Worm (Caenorhabditis elegans): Measurements from ENCODE around the gene srg-40.

Gene srg-40

DNA sequence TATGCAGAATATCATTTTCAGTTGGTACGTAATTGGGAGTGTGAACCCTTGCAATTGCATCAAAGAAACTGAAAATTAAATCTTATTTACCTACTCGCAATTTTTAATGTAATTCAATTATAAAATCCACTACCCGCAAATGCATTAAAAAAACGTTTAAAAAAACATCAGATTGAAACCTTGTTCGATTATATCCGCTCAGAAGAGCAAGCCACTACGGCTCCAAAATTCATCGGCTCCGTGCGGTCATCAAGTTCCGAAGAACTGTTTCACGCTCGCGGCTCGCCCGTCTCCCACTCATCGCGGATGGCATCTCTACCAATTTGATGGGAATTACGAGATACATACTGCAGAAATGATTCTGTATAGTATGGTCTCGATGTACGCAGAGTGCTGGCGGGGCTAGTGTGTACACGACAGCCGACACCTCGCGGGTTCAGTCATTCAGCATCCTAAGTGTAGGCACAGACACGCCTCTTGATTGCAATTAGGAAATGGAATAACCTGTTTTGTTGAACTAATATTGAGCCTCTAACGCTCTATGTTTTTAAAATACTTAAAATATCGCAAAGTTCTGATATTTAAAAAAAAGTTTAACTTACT is 11.1 kb upstream of the srg-40 start:
- peak; percentile 59 for TF ChIP-seq nhr-20 (tag; optimal IDR thresholded peaks at IDR 0.05)
- TF ChIP-seq nhr-85 (tag): peak; percentile 83
- TF ChIP-seq rnt-1 (tag; optimal IDR thresholded peaks at IDR 0.05): peak; percentile 60
- peak in 1 of 2 experiments; percentile 19 for TF ChIP-seq efl-1 (optimal IDR thresholded peaks at IDR 0.05)
- peak in 1 of 2 experiments; percentile 72 for TF ChIP-seq efl-1 (GFP tag; optimal IDR thresholded peaks at IDR 0.05 in 1 of 2)
- peak; percentile 71 for TF ChIP-seq nhr-19 (GFP tag; conservative IDR thresholded peaks at IDR 0.05)
- peak; percentile 32 for TF ChIP-seq snu-23 (GFP tag; optimal IDR thresholded peaks at IDR 0.05)
- TF ChIP-seq nhr-90 (tag; optimal IDR thresholded peaks at IDR 0.05; ENCODE audit: poor library complexity): peak; percentile 67
- peak; percentile 39 for TF ChIP-seq nhr-47 (tag; optimal IDR thresholded peaks at IDR 0.05)
- peak; percentile 47 for TF ChIP-seq swsn-7 (tag; optimal IDR thresholded peaks at IDR 0.05)
- TF ChIP-seq lsy-2 (tag; optimal IDR thresholded peaks at IDR 0.05): peak in 1 of 2 experiments; percentile 6
- peak; percentile 68 for TF ChIP-seq grh-1 (GFP tag; IDR thresholded peaks at IDR 0.05)
- peak; percentile 56 for TF ChIP-seq elt-2 (tag; optimal IDR thresholded peaks at IDR 0.05)
- peak; percentile 96 for TF ChIP-seq snpc-4 (tag; optimal IDR thresholded peaks at IDR 0.05)
- peak; percentile 21 for TF ChIP-seq nhr-77 (tag; optimal IDR thresholded peaks at IDR 0.05)
- TF ChIP-seq nhr-71 (tag; optimal IDR thresholded peaks at IDR 0.05): peak; percentile 69
- peak; percentile 32 for TF ChIP-seq lin-14 (GFP tag; optimal IDR thresholded peaks at IDR 0.05)

DNA sequence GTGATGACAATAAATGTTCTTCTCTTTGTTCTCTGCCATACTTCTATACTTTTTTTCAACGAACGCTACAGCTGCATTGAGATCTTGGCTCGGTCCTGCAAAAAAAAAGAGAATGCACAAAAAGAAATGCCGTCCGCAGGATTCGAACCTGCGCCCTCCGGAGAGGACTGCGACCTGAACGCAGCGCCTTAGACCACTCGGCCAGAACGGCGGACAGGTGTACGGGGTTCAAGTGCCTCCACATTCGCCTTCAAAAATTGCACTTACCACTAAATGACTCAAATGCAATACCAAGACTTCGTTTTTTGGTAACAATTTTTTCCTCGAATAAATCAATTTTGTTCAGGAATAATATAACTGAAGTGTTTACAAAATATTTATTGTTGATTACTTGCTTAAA is 10.3 kb upstream of the srg-40 start:
- peak; percentile 25 for TF ChIP-seq nhr-47 (tag; optimal IDR thresholded peaks at IDR 0.05)
- TF ChIP-seq C16A3.4 (tag; optimal IDR thresholded peaks at IDR 0.05): no peak
- no peak for TF ChIP-seq mep-1 (tag; optimal IDR thresholded peaks at IDR 0.05)
- no peak for TF ChIP-seq mab-9 (GFP tag; IDR thresholded peaks at IDR 0.05)
- TF ChIP-seq elt-3 (tag; optimal IDR thresholded peaks at IDR 0.05): no peak
- peak; percentile 53 for TF ChIP-seq snu-23 (GFP tag; optimal IDR thresholded peaks at IDR 0.05)
- peak in 1 of 2 experiments; percentile 8 for TF ChIP-seq lsy-2 (tag; optimal IDR thresholded peaks at IDR 0.05)
- TF ChIP-seq grh-1 (GFP tag; IDR thresholded peaks at IDR 0.05): no peak
- TF ChIP-seq ceh-90 (tag; optimal IDR thresholded peaks at IDR 0.05): no peak
- no peak for TF ChIP-seq pag-3 (tag; optimal IDR thresholded peaks at IDR 0.05; ENCODE audit: borderline replicate concordance, insufficient read depth)
- TF ChIP-seq nhr-76 (tag; optimal IDR thresholded peaks at IDR 0.05): no peak
- peak in 1 of 2 experiments; percentile 32 for TF ChIP-seq lin-35 (GFP tag; optimal IDR thresholded peaks at IDR 0.05)
- TF ChIP-seq dpl-1 (GFP tag; optimal IDR thresholded peaks at IDR 0.05): no peak
- no peak for TF ChIP-seq alr-1 (tag; optimal IDR thresholded peaks at IDR 0.05; ENCODE audit: borderline replicate concordance)
- no peak for TF ChIP-seq sox-4 (tag; optimal IDR thresholded peaks at IDR 0.05)
- TF ChIP-seq tlp-1 (tag; optimal IDR thresholded peaks at IDR 0.05): no peak
- no peak for TF ChIP-seq ceh-8 (GFP tag; optimal IDR thresholded peaks at IDR 0.05)
- no peak for TF ChIP-seq nhr-12 (tag; optimal IDR thresholded peaks at IDR 0.05)
- TF ChIP-seq hpl-2 (GFP tag; optimal IDR thresholded peaks at IDR 0.05): no peak
- peak; percentile 5 for TF ChIP-seq swsn-7 (tag; optimal IDR thresholded peaks at IDR 0.05)
- no peak for TF ChIP-seq pax-3 (tag; optimal IDR thresholded peaks at IDR 0.05)
- peak; percentile 93 for TF ChIP-seq snpc-4 (tag; optimal IDR thresholded peaks at IDR 0.05)
- TF ChIP-seq fkh-4 (tag; optimal IDR thresholded peaks at IDR 0.05; ENCODE audit: borderline replicate concordance): no peak
- TF ChIP-seq sup-37 (GFP tag; optimal IDR thresholded peaks at IDR 0.05): no peak
- no peak for TF ChIP-seq zip-4 (GFP tag; optimal IDR thresholded peaks at IDR 0.05)
- TF ChIP-seq rnt-1 (tag; optimal IDR thresholded peaks at IDR 0.05): peak; percentile 61
- peak; percentile 23 for TF ChIP-seq nhr-90 (tag; optimal IDR thresholded peaks at IDR 0.05; ENCODE audit: poor library complexity)
- peak in 1 of 2 experiments; percentile 2 for TF ChIP-seq efl-1 (optimal IDR thresholded peaks at IDR 0.05)
- TF ChIP-seq efl-1 (GFP tag; optimal IDR thresholded peaks at IDR 0.05 in 1 of 2): peak in 1 of 2 experiments; percentile 94
- peak; percentile 34 for TF ChIP-seq lin-14 (GFP tag; optimal IDR thresholded peaks at IDR 0.05)
- TF ChIP-seq nhr-71 (tag; optimal IDR thresholded peaks at IDR 0.05): peak; percentile 44
- TF ChIP-seq nhr-19 (GFP tag; conservative IDR thresholded peaks at IDR 0.05): peak; percentile 41

DNA sequence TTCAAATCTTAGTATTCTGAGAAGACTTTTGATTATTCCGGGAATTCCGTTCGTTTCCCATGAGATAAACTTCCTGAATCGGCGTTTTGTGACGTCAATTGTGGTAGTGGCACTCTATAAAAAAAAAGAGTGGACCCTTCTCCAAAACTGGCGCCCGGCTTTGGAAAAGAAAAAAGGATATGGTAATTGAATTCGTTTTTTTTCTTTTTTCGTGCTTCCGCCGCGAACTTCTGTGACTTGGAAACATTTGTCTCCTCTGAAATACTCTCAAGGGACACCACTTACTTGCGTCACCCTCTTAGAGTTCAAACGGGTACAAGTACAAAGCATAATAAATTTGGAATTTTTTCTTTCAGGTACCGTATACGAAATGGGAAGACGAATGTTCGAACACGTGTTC is 8.3 kb upstream of the srg-40 start:
- no peak for TF ChIP-seq nhr-11 (tag; optimal IDR thresholded peaks at IDR 0.05)
- peak; percentile 53 for TF ChIP-seq lin-14 (GFP tag; optimal IDR thresholded peaks at IDR 0.05)
- no peak for TF ChIP-seq snpc-4 (tag; optimal IDR thresholded peaks at IDR 0.05)
- TF ChIP-seq pag-3 (tag; optimal IDR thresholded peaks at IDR 0.05; ENCODE audit: borderline replicate concordance, insufficient read depth): no peak
- TF ChIP-seq pax-3 (tag; optimal IDR thresholded peaks at IDR 0.05): no peak
- TF ChIP-seq vab-15 (tag; optimal IDR thresholded peaks at IDR 0.05): no peak
- peak; percentile 54 for TF ChIP-seq fkh-10 (GFP tag; optimal IDR thresholded peaks at IDR 0.05)
- no peak for TF ChIP-seq aha-1 (tag; optimal IDR thresholded peaks at IDR 0.05)
- TF ChIP-seq mdl-1 (tag; optimal IDR thresholded peaks at IDR 0.05): no peak
- no peak for TF ChIP-seq egl-27 (tag; optimal IDR thresholded peaks at IDR 0.05)
- TF ChIP-seq irx-1 (tag; optimal IDR thresholded peaks at IDR 0.05): no peak
- TF ChIP-seq nhr-71 (tag; optimal IDR thresholded peaks at IDR 0.05): peak; percentile 5
- no peak for TF ChIP-seq nhr-237 (tag; optimal IDR thresholded peaks at IDR 0.05)
